Worm (Caenorhabditis elegans) whole organism, young adult: ENCODE data around the gene F44D12.19.

Experiments used
- C06A6.2 ChIP-seq: fragments of 200-800 bp; sonication (Bioruptor generic); conservative IDR thresholded peaks from 2 replicates; pipeline ENCODE4 v1.3.6; 2022; ENCODE audit warnings: missing genetic modification characterization, missing compliant biosample characterization
- F23B12.7 ChIP-seq: sonication (generic microtip); optimal IDR thresholded peaks from 2 replicates; lab custom pipeline; 2017; ENCODE audit warnings: missing genetic modification characterization, mild to moderate bottlenecking, missing compliant biosample characterization, antibody characterized with exemption, moderate library complexity; ENCODE audit not compliant: insufficient read depth
- F37B4.10 ChIP-seq: fragments of 200-800 bp; sonication (Bioruptor generic); IDR thresholded peaks from 2 replicates; pipeline ENCODE4 v1.3.6; 2022; ENCODE audit warnings: missing genetic modification characterization, missing compliant biosample characterization
- F39B2.1 ChIP-seq: fragments of 200-800 bp; sonication (Bioruptor generic); IDR thresholded peaks from 2 replicates; pipeline ENCODE4 v1.3.6; 2022; ENCODE audit warnings: missing genetic modification reagents, missing genetic modification characterization, missing compliant biosample characterization
- F52B5.7 ChIP-seq: sonication (generic microtip); optimal IDR thresholded peaks from 2 replicates; lab custom pipeline; 2016; ENCODE audit warnings: mild to moderate bottlenecking, missing genetic modification characterization, missing compliant biosample characterization
- F55B11.4 ChIP-seq: sonication (generic microtip); optimal IDR thresholded peaks from 2 replicates; lab custom pipeline; 2016; ENCODE audit warnings: missing compliant biosample characterization, missing genetic modification characterization, borderline replicate concordance; ENCODE audit not compliant: insufficient read depth
- F57A8.1 ChIP-seq: fragments of 200-800 bp; sonication (Bioruptor generic); optimal IDR thresholded peaks from 2 replicates; lab custom pipeline; 2018; ENCODE audit warnings: mild to moderate bottlenecking, missing genetic modification characterization, moderate library complexity, missing compliant biosample characterization
- akir-1 ChIP-seq: fragments of 200-800 bp; sonication (Bioruptor generic); optimal IDR thresholded peaks from 2 replicates; lab custom pipeline; 2018; ENCODE audit warnings: mild to moderate bottlenecking, missing genetic modification characterization, moderate library complexity, missing compliant biosample characterization
- aptf-2 ChIP-seq: fragments of 200-800 bp; sonication (Bioruptor generic); conservative IDR thresholded peaks from 2 replicates; pipeline ENCODE4 v1.3.6; 2022; ENCODE audit warnings: missing genetic modification reagents, missing genetic modification characterization, missing compliant biosample characterization
- aptf-3 ChIP-seq: fragments of 200-800 bp; sonication (Bioruptor generic); IDR thresholded peaks from 2 replicates; pipeline ENCODE4 v1.3.6; 2022; ENCODE audit warnings: missing genetic modification characterization, missing compliant biosample characterization
- attf-3 ChIP-seq: fragments of 200-800 bp; sonication (Bioruptor generic); conservative IDR thresholded peaks from 2 replicates; pipeline ENCODE4 v1.3.6; 2022; ENCODE audit warnings: missing genetic modification reagents, missing genetic modification characterization, missing compliant biosample characterization
- attf-5 ChIP-seq: fragments of 200-800 bp; sonication (Bioruptor generic); optimal IDR thresholded peaks from 2 replicates; lab custom pipeline; 2018; ENCODE audit warnings: mild to moderate bottlenecking, missing genetic modification characterization, missing compliant biosample characterization
- bed-2 ChIP-seq: fragments of 200-800 bp; sonication (Bioruptor generic); IDR thresholded peaks from 2 replicates; pipeline ENCODE4 v1.3.6; 2022; ENCODE audit warnings: missing genetic modification reagents, missing genetic modification characterization, missing compliant biosample characterization
- ccch-3 ChIP-seq: fragments of 200-800 bp; sonication (Bioruptor generic); optimal IDR thresholded peaks from 2 replicates; lab custom pipeline; 2018; ENCODE audit warnings: mild to moderate bottlenecking, missing genetic modification characterization, missing compliant biosample characterization
- cebp-2 ChIP-seq: fragments of 200-800 bp; sonication (Bioruptor generic); IDR thresholded peaks from 2 replicates; pipeline ENCODE4 v1.3.6; 2022; ENCODE audit warnings: missing genetic modification characterization, missing compliant biosample characterization
- ceh-58 ChIP-seq: fragments of 200-800 bp; sonication (Bioruptor generic); IDR thresholded peaks from 2 replicates; pipeline ENCODE4 v1.3.6; 2022; ENCODE audit warnings: missing genetic modification characterization, missing compliant biosample characterization
- dox-1 ChIP-seq: fragments of 200-800 bp; sonication (Bioruptor generic); IDR thresholded peaks from 2 replicates; pipeline ENCODE4 v1.3.6; 2022; ENCODE audit warnings: missing genetic modification reagents, missing genetic modification characterization, missing compliant biosample characterization
- dpff-1 ChIP-seq: sonication (generic microtip); optimal IDR thresholded peaks from 2 replicates; lab custom pipeline; 2017; ENCODE audit warnings: mild to moderate bottlenecking, missing genetic modification characterization, missing compliant biosample characterization
- egl-18 ChIP-seq: fragments of 200-800 bp; sonication (Bioruptor generic); IDR thresholded peaks from 2 replicates; pipeline ENCODE4 v1.3.6; 2022; ENCODE audit warnings: missing genetic modification reagents, missing genetic modification characterization, missing compliant biosample characterization
- egrh-3 ChIP-seq: fragments of 200-800 bp; sonication (Bioruptor generic); IDR thresholded peaks from 2 replicates; pipeline ENCODE4 v1.3.6; 2022; ENCODE audit warnings: missing genetic modification reagents, missing genetic modification characterization, missing compliant biosample characterization
- ets-4 ChIP-seq: fragments of 200-800 bp; sonication (Bioruptor generic); optimal IDR thresholded peaks from 2 replicates; lab custom pipeline; 2018; ENCODE audit warnings: mild to moderate bottlenecking, missing genetic modification characterization, missing compliant biosample characterization
- fkh-3 ChIP-seq: sonication (generic microtip); optimal IDR thresholded peaks from 2 replicates; lab custom pipeline; 2016; ENCODE audit warnings: mild to moderate bottlenecking, missing genetic modification characterization, missing compliant biosample characterization
- hmg-20 ChIP-seq: fragments of 200-800 bp; sonication (Bioruptor generic); IDR thresholded peaks from 2 replicates; pipeline ENCODE4 v1.3.6; 2022; ENCODE audit warnings: missing genetic modification reagents, missing genetic modification characterization, missing compliant biosample characterization
- let-526 ChIP-seq: fragments of 200-800 bp; sonication (Bioruptor generic); IDR thresholded peaks from 2 replicates; pipeline ENCODE4 v1.3.6; 2022; ENCODE audit warnings: missing genetic modification reagents, missing genetic modification characterization, missing compliant biosample characterization
- lin-40 ChIP-seq: sonication (generic microtip); optimal IDR thresholded peaks from 2 replicates; lab custom pipeline; 2016; ENCODE audit warnings: missing genetic modification characterization, mild to moderate bottlenecking, missing compliant biosample characterization, missing genotype, missing genetic modification reagents
- lsl-1 ChIP-seq: fragments of 200-800 bp; sonication (Bioruptor generic); optimal IDR thresholded peaks from 2 replicates; lab custom pipeline; 2018; ENCODE audit warnings: mild to moderate bottlenecking, missing genetic modification characterization, moderate library complexity, missing compliant biosample characterization
- lsy-27 ChIP-seq: sonication (generic microtip); optimal IDR thresholded peaks from 2 replicates; lab custom pipeline; 2017; ENCODE audit warnings: missing genetic modification characterization, mild to moderate bottlenecking, missing compliant biosample characterization, antibody characterized with exemption, missing genotype, borderline replicate concordance; ENCODE audit not compliant: insufficient read depth
- madf-3 ChIP-seq: fragments of 200-800 bp; sonication (Bioruptor generic); IDR thresholded peaks from 2 replicates; pipeline ENCODE4 v1.3.6; 2022; ENCODE audit warnings: missing genetic modification reagents, missing genetic modification characterization, missing compliant biosample characterization
- madf-6 ChIP-seq: fragments of 200-800 bp; sonication (Bioruptor generic); IDR thresholded peaks from 2 replicates; pipeline ENCODE4 v1.3.6; 2022; ENCODE audit warnings: missing genetic modification reagents, missing genetic modification characterization, missing compliant biosample characterization
- mcd-1 ChIP-seq: fragments of 200-800 bp; sonication (Bioruptor generic); IDR thresholded peaks from 2 replicates; pipeline ENCODE4 v1.3.6; 2022; ENCODE audit warnings: missing genetic modification reagents, missing genetic modification characterization, missing compliant biosample characterization
- mel-28 ChIP-seq: sonication (generic microtip); optimal IDR thresholded peaks from 2 replicates; lab custom pipeline; 2016; ENCODE audit warnings: borderline replicate concordance, mild to moderate bottlenecking, missing genetic modification characterization, missing compliant biosample characterization
- mes-4 ChIP-seq: sonication (generic microtip); optimal IDR thresholded peaks from 2 replicates; lab custom pipeline; 2016; ENCODE audit warnings: missing genotype, missing genetic modification characterization, missing compliant biosample characterization
- nfya-2 ChIP-seq: fragments of 200-800 bp; sonication (Bioruptor generic); IDR thresholded peaks from 2 replicates; pipeline ENCODE4 v1.3.6; 2022; ENCODE audit warnings: missing genetic modification reagents, missing genetic modification characterization, missing compliant biosample characterization
- nfyb-1 ChIP-seq: fragments of 200-800 bp; sonication (Bioruptor generic); IDR thresholded peaks from 2 replicates; pipeline ENCODE4 v1.3.6; 2022; ENCODE audit warnings: missing genetic modification reagents, missing genetic modification characterization, missing compliant biosample characterization
- nhr-120 ChIP-seq: fragments of 200-800 bp; sonication (Bioruptor generic); IDR thresholded peaks from 2 replicates; pipeline ENCODE4 v1.3.6; 2022; ENCODE audit warnings: missing genetic modification characterization, missing compliant biosample characterization
- nhr-27 ChIP-seq: fragments of 200-800 bp; sonication (Bioruptor generic); optimal IDR thresholded peaks from 2 replicates; lab custom pipeline; 2018; ENCODE audit warnings: mild to moderate bottlenecking, missing genetic modification characterization, moderate library complexity, missing compliant biosample characterization
- nhr-80 ChIP-seq: sonication (generic microtip); optimal IDR thresholded peaks from 2 replicates; lab custom pipeline; 2016; ENCODE audit warnings: missing genetic modification characterization, missing compliant biosample characterization
- pbrm-1 ChIP-seq: fragments of 200-800 bp; sonication (Bioruptor generic); IDR thresholded peaks from 2 replicates; pipeline ENCODE4 v1.3.6; 2022; ENCODE audit warnings: missing genetic modification reagents, missing genetic modification characterization, missing compliant biosample characterization
- rec-8 ChIP-seq, 2 experiments: sonication (generic microtip); optimal IDR thresholded peaks; 2 replicates each; lab custom pipeline; 2016; ENCODE audit warnings: mild to moderate bottlenecking in 2 of 2, missing genetic modification characterization in 2 of 2, missing genetic modification reagents in 2 of 2, missing genotype in 2 of 2, missing biosample characterization in 1 of 2, missing compliant biosample characterization in 1 of 2, moderate library complexity in 1 of 2
- sdz-38 ChIP-seq: sonication (generic microtip); optimal IDR thresholded peaks from 2 replicates; lab custom pipeline; 2016; ENCODE audit warnings: missing genotype, missing genetic modification characterization, missing compliant biosample characterization
- sea-2 ChIP-seq: fragments of 200-800 bp; sonication (Bioruptor generic); IDR thresholded peaks from 2 replicates; pipeline ENCODE4 v1.3.6; 2022; ENCODE audit warnings: missing genetic modification characterization, missing compliant biosample characterization
- snpc-3.4 ChIP-seq: sonication (generic microtip); optimal IDR thresholded peaks from 2 replicates; lab custom pipeline; 2017; ENCODE audit warnings: missing genetic modification characterization, mild to moderate bottlenecking, missing compliant biosample characterization, antibody characterized with exemption, moderate library complexity, missing genotype, missing genetic modification reagents
- somi-1 ChIP-seq: fragments of 200-800 bp; sonication (Bioruptor generic); optimal IDR thresholded peaks from 2 replicates; lab custom pipeline; 2018; ENCODE audit warnings: mild to moderate bottlenecking, missing genetic modification characterization, missing compliant biosample characterization
- sptf-2 ChIP-seq: fragments of 200-800 bp; sonication (Bioruptor generic); optimal IDR thresholded peaks from 2 replicates; lab custom pipeline; 2018; ENCODE audit warnings: mild to moderate bottlenecking, missing genetic modification characterization, missing compliant biosample characterization
- tbx-9 ChIP-seq: sonication (generic microtip); optimal IDR thresholded peaks from 2 replicates; lab custom pipeline; 2016; ENCODE audit warnings: borderline replicate concordance, missing genetic modification characterization, inconsistent platforms, missing compliant biosample characterization
- tlf-1 ChIP-seq: fragments of 200-800 bp; sonication (Bioruptor generic); optimal IDR thresholded peaks from 2 replicates; lab custom pipeline; 2018; ENCODE audit warnings: mild to moderate bottlenecking, missing genetic modification characterization, missing compliant biosample characterization
- zim-3 ChIP-seq: sonication (generic microtip); optimal IDR thresholded peaks from 2 replicates; lab custom pipeline; 2017; ENCODE audit warnings: mild to moderate bottlenecking, missing genetic modification characterization, moderate library complexity, missing compliant biosample characterization
- ztf-26 ChIP-seq: sonication (generic microtip); optimal IDR thresholded peaks from 2 replicates; lab custom pipeline; 2017; ENCODE audit warnings: missing genetic modification characterization, missing compliant biosample characterization
- ztf-3 ChIP-seq: fragments of 200-800 bp; sonication (Bioruptor generic); optimal IDR thresholded peaks from 2 replicates; lab custom pipeline; 2018; ENCODE audit warnings: mild to moderate bottlenecking, missing genetic modification characterization, missing compliant biosample characterization

F44D12.19 gene

ce11 chrIV:9994895-9995394 lies 26.4 kb upstream of the F44D12.19 start, which contains the start of gene uba-1 (continued):
- no peak for TF ChIP-seq let-526 (GFP tag; lab: Robert Waterston, UW)
- no peak for TF ChIP-seq F55B11.4
- TF ChIP-seq lsy-27 (tag; lab: Kevin White, UChicago): no peak
- TF ChIP-seq tlf-1: peak; percentile 87
- TF ChIP-seq C06A6.2: no peak; the same call in 1 of the 2 replicates
- no peak for TF ChIP-seq attf-3 (GFP tag; lab: Robert Waterston, UW)
- no peak for TF ChIP-seq bed-2 (GFP tag; lab: Robert Waterston, UW)
- TF ChIP-seq F23B12.7 (tag; lab: Kevin White, UChicago): peak; percentile 59
- no peak for TF ChIP-seq madf-3 (GFP tag; lab: Robert Waterston, UW)
- TF ChIP-seq sea-2 (GFP tag; lab: Robert Waterston, UW): no peak
- TF ChIP-seq ccch-3 (GFP tag; lab: Kevin White, UChicago): no peak
- peak; percentile 35 for TF ChIP-seq F52B5.7
- no peak for TF ChIP-seq cebp-2
- TF ChIP-seq fkh-3: no peak
- no peak for TF ChIP-seq akir-1 (GFP tag; lab: Kevin White, UChicago)
- TF ChIP-seq ets-4 (GFP tag; lab: Kevin White, UChicago): no peak
- no peak for TF ChIP-seq mel-28
- TF ChIP-seq F57A8.1 (GFP tag; lab: Kevin White, UChicago): no peak
- peak; percentile 94 for TF ChIP-seq madf-6 (GFP tag; lab: Robert Waterston, UW)
- TF ChIP-seq nhr-27: no peak
- no peak for TF ChIP-seq ztf-26
- TF ChIP-seq aptf-3 (GFP tag; lab: Robert Waterston, UW): no peak
- TF ChIP-seq lsl-1 (GFP tag; lab: Kevin White, UChicago): peak; percentile 70
- peak; percentile 76 for TF ChIP-seq dox-1 (GFP tag; lab: Robert Waterston, UW)
- no peak for TF ChIP-seq zim-3 (tag; lab: Kevin White, UChicago)
- no peak for TF ChIP-seq mes-4 (tag; lab: Kevin White, UChicago)
- TF ChIP-seq aptf-2: 0 out of 2 replicates have a peak, but pooled peaks have one; percentile 19
- no peak for TF ChIP-seq nfya-2 (GFP tag; lab: Robert Waterston, UW)
- TF ChIP-seq F37B4.10 (GFP tag; lab: Robert Waterston, UW): no peak
- peak; percentile 31 for TF ChIP-seq lin-40 (tag; lab: Kevin White, UChicago)
- no peak for TF ChIP-seq tbx-9 (tag; lab: Kevin White, UChicago)
- no peak for TF ChIP-seq sdz-38 (tag; lab: Kevin White, UChicago)
- TF ChIP-seq egrh-3 (GFP tag; lab: Robert Waterston, UW): no peak
- no peak for TF ChIP-seq egl-18 (GFP tag; lab: Robert Waterston, UW)
- peak; percentile 45 for TF ChIP-seq attf-5 (GFP tag; lab: Kevin White, UChicago)
- no peak for TF ChIP-seq F39B2.1
- TF ChIP-seq mcd-1 (GFP tag; lab: Robert Waterston, UW): peak; percentile 58; the same call in 1 of the 2 replicates
- no peak for TF ChIP-seq sptf-2
- TF ChIP-seq somi-1: no peak
- no peak for TF ChIP-seq ztf-3 (GFP tag; lab: Kevin White, UChicago)
- peak; percentile 85 for TF ChIP-seq nfyb-1 (GFP tag; lab: Robert Waterston, UW)
- TF ChIP-seq rec-8 (tag; optimal IDR thresholded peaks at IDR 0.05; lab: Kevin White, UChicago): peak in 1 of 2 experiments; percentile 27
- TF ChIP-seq dpff-1 (tag; lab: Kevin White, UChicago): no peak
- TF ChIP-seq hmg-20 (GFP tag; lab: Robert Waterston, UW): no peak
- no peak for TF ChIP-seq ceh-58 (GFP tag; lab: Robert Waterston, UW)
- TF ChIP-seq nhr-80: peak; percentile 7
- peak; percentile 42 for TF ChIP-seq snpc-3.4 (tag; lab: Kevin White, UChicago)
- TF ChIP-seq pbrm-1 (GFP tag; lab: Robert Waterston, UW): peak; percentile 63; the same call in 1 of the 2 replicates
- no peak for TF ChIP-seq nhr-120 (GFP tag; lab: Robert Waterston, UW)
